Worm (Caenorhabditis elegans) whole organism, midembryonic: ENCODE data around the gene col-104.

Experiments
- flt-1 ChIP-seq: fragments of 200-800 bp; sonication (Bioruptor generic); IDR thresholded peaks from 2 replicates; pipeline ENCODE4 v1.3.6; 2022; ENCODE audit warnings: missing genetic modification characterization, missing compliant biosample characterization
- klf-2 ChIP-seq: fragments of 200-800 bp; sonication (Bioruptor generic); conservative IDR thresholded peaks from 2 replicates; pipeline ENCODE4 v1.3.6; 2022; ENCODE audit warnings: missing genetic modification reagents, missing genetic modification characterization, missing compliant biosample characterization
- ztf-23 ChIP-seq: fragments of 200-800 bp; sonication (Bioruptor generic); IDR thresholded peaks from 2 replicates; pipeline ENCODE4 v1.3.6; 2022; ENCODE audit warnings: missing genetic modification reagents, missing genetic modification characterization, missing compliant biosample characterization
- ztf-29 ChIP-seq: fragments of 200-800 bp; sonication (Bioruptor generic); IDR thresholded peaks from 2 replicates; pipeline ENCODE4 v1.3.6; 2022; ENCODE audit warnings: missing genetic modification reagents, missing genetic modification characterization, missing compliant biosample characterization

- TF ChIP-seq flt-1 (no peak), ztf-23 (no peak), klf-2 (GFP tag; lab: Robert Waterston, UW) (no peak), ztf-29 (GFP tag; lab: Robert Waterston, UW) (no peak)
Measured at ce11 chrIV:1353811-1354210, 1.3 kb downstream of the col-104 start.
